Worm (Caenorhabditis elegans): ENCODE measurements around the gene qua-1.
A peak's percentile ranks its signal among the peaks of the same experiment; 100 is the strongest.

Gene qua-1

DNA sequence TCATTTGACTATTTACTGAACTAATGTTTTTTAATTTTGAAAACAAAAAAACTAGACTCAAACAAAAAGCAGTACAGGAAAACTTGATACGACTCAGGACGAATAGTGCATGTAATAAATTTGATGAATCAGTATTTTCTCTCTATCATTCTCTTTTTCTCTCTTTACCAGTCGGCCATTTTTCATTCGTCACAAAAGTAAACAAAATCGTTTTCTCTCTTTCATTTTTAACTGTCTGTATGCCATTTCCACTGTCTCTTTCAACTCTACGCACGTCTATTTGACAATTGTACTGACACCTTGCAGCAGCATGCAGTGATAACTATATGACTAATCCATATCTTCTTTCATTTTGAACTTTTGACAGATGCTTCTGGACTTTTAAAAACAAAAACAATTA, 50.1 kb downstream of the qua-1 start, which contains the start of the genes F35C11.2 and F35C11.4:
Gene F35C11.2, minus strand, starts transcription at position 90 of the 400 bp plus-strand sequence.
Gene F35C11.4, plus strand, starts transcription at position 260 of the 400 bp plus-strand sequence.
- TF ChIP-seq nhr-179 (tag; optimal IDR thresholded peaks at IDR 0.05) (no peak), nhr-80 (tag; optimal IDR thresholded peaks at IDR 0.05) (peak; percentile 89), ceh-100 (GFP tag; IDR thresholded peaks at IDR 0.05) (no peak), madf-8 (GFP tag; conservative IDR thresholded peaks at IDR 0.05) (no peak), akir-1 (GFP tag; optimal IDR thresholded peaks at IDR 0.05) (no peak), egl-18 (GFP tag; IDR thresholded peaks at IDR 0.05) (no peak), T26A5.8 (tag; optimal IDR thresholded peaks at IDR 0.05) (no peak), ztf-6 (GFP tag; IDR thresholded peaks at IDR 0.05) (no peak), pha-4 (tag; optimal IDR thresholded peaks at IDR 0.05) (peak; percentile 16), lin-40 (tag; optimal IDR thresholded peaks at IDR 0.05) (no peak), let-607 (tag; optimal IDR thresholded peaks at IDR 0.05) (peak in 1 of 2 experiments; percentile 9), lin-54 (GFP tag; optimal IDR thresholded peaks at IDR 0.05) (no peak), ekl-4 (GFP tag; IDR thresholded peaks at IDR 0.05) (no peak), C17E4.6 (GFP tag; IDR thresholded peaks at IDR 0.05) (no peak), F10E7.11 (tag; optimal IDR thresholded peaks at IDR 0.05) (no peak), egl-44 (GFP tag; IDR thresholded peaks at IDR 0.05) (no peak), repo-1 (tag; optimal IDR thresholded peaks at IDR 0.05) (no peak), F22D6.2 (tag; optimal IDR thresholded peaks at IDR 0.05) (no peak), let-526 (GFP tag; IDR thresholded peaks at IDR 0.05) (no peak), Y53G8AR.9 (GFP tag; conservative IDR thresholded peaks at IDR 0.05) (no peak), him-1 (tag; optimal IDR thresholded peaks at IDR 0.05) (no peak), unc-62 (GFP tag; optimal IDR thresholded peaks at IDR 0.05) (peak; percentile 77), efl-1 (GFP tag; optimal IDR thresholded peaks at IDR 0.05) (no peak), snpc-3.4 (tag; optimal IDR thresholded peaks at IDR 0.05) (no peak), nfya-2 (GFP tag; IDR thresholded peaks at IDR 0.05) (no peak)

ce11 chrII:8249710-8250109, 51.1 kb downstream of the qua-1 start:
- TF ChIP-seq ztf-3 (GFP tag; optimal IDR thresholded peaks at IDR 0.05) (no peak), unc-130 (GFP tag; optimal IDR thresholded peaks at IDR 0.05) (no peak), sea-2 (GFP tag; IDR thresholded peaks at IDR 0.05) (no peak), B0261.1 (tag; optimal IDR thresholded peaks at IDR 0.05) (no peak), F37B4.10 (GFP tag; IDR thresholded peaks at IDR 0.05) (no peak), die-1 (tag; optimal IDR thresholded peaks at IDR 0.05) (no peak), zfh-2 (GFP tag; conservative IDR thresholded peaks at IDR 0.05) (no peak), D2030.7 (GFP tag; IDR thresholded peaks at IDR 0.05) (no peak), snpc-1.3 (tag; optimal IDR thresholded peaks at IDR 0.05; ENCODE audit: insufficient read depth) (no peak), F10E7.11 (tag; optimal IDR thresholded peaks at IDR 0.05) (no peak), hsf-1 (GFP tag; IDR thresholded peaks at IDR 0.05) (no peak), rec-8 (tag; optimal IDR thresholded peaks at IDR 0.05) (no peak)

- peak; percentile 75 for TF ChIP-seq madf-8 (GFP tag; conservative IDR thresholded peaks at IDR 0.05)
- no peak for TF ChIP-seq Y95B8A.8 (GFP tag; IDR thresholded peaks at IDR 0.05)
- TF ChIP-seq T07F8.4 (tag; optimal IDR thresholded peaks at IDR 0.05) = no peak
- no peak for TF ChIP-seq F57A8.1 (GFP tag; optimal IDR thresholded peaks at IDR 0.05)
- TF ChIP-seq lsl-1 (GFP tag; optimal IDR thresholded peaks at IDR 0.05) = peak; percentile 93
- TF ChIP-seq ceh-40 (GFP tag; IDR thresholded peaks at IDR 0.05) = no peak
- no peak for TF ChIP-seq nhr-27 (tag; optimal IDR thresholded peaks at IDR 0.05)
- TF ChIP-seq hlh-12 (tag; optimal IDR thresholded peaks at IDR 0.05) = no peak
- TF ChIP-seq ceh-27 (GFP tag; optimal IDR thresholded peaks at IDR 0.05) = no peak
- TF ChIP-seq F22D6.2 (tag; optimal IDR thresholded peaks at IDR 0.05) = no peak
- peak; percentile 21; the same call in 1 of the 2 replicates for TF ChIP-seq dox-1 (GFP tag; IDR thresholded peaks at IDR 0.05)
- TF ChIP-seq snpc-3.4 (tag; optimal IDR thresholded peaks at IDR 0.05) = peak; percentile 29
- peak; percentile 88 for TF ChIP-seq xnd-1 (tag; optimal IDR thresholded peaks at IDR 0.05)
- peak; percentile 67 for TF ChIP-seq F33H1.4 (GFP tag; IDR thresholded peaks at IDR 0.05)
Observed at ce11 chrII:8253160-8253793, 54.7 kb downstream of the qua-1 start, which contains the start of gene F35C11.5. Gene F35C11.5 (plus strand): TSS chrII:8253743.

Data from whole organism, young adult.